Fruit fly (Drosophila melanogaster): ENCODE measurements around the gene CG34183.

The CG34183 gene

DNA sequence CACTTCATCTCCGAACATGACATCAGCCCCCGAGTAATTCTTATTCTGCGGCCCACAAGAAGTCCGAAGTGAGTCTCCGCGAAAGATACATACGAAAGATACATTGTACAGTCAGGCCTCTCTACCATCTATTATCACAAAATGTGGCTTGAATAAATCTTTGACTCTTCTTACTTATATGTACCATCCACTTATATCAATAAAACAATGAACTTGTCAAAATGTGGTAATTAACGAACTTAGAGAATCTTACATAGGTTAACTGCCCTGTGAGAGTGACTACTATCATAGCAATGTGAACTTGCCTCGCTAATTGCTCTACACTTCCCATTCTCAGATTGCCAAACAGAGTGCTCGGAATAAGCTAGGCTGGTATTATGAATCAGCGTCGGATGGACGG lies 16.1 kb upstream of the CG34183 start:
- TF ChIP-seq OdsH (GFP tag; optimal IDR thresholded peaks at IDR 0.05) (no peak), h (GFP tag; optimal IDR thresholded peaks at IDR 0.05) (no peak), HLH106 (tag; optimal IDR thresholded peaks at IDR 0.05) (no peak), psq (GFP tag; optimal IDR thresholded peaks at IDR 0.05) (no peak), CrebA (GFP tag; optimal IDR thresholded peaks at IDR 0.05; ENCODE audit: borderline replicate concordance) (no peak), dsf (GFP tag; optimal IDR thresholded peaks at IDR 0.05; ENCODE audit: borderline replicate concordance) (no peak), rgr (GFP tag; optimal IDR thresholded peaks at IDR 0.05) (no peak), tai (GFP tag; optimal IDR thresholded peaks at IDR 0.05) (no peak), pan (optimal IDR thresholded peaks at IDR 0.05) (no peak), Rel (GFP tag; optimal IDR thresholded peaks at IDR 0.05) (no peak), Rel (tag; optimal IDR thresholded peaks at IDR 0.05) (no peak), usp (GFP tag; optimal IDR thresholded peaks at IDR 0.05) (no peak), CG9705 (GFP tag; optimal IDR thresholded peaks at IDR 0.05) (no peak), dl (GFP tag; optimal IDR thresholded peaks at IDR 0.05; ENCODE audit: insufficient read depth in 1 of 2, partially characterized antibody in 2 of 2) (no peak)

DNA sequence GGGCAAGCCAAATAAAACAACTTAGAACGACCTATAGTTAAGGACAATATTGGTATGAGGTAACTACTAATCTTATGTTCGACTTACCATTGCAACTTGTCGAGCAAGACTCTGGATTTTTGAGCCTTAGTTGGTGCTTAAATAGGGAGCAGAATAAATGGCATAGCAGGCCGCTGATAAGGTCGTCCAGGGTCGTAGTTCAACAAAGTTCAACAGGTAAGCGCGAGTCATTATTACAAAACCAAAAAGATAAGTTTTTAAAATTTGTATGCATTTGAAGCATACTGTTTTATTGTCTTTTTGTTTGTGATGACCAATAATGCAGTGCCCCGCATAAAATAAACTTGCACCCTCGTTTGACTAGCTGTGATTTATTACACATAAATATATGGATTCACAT lies 12.5 kb upstream of the CG34183 start, which contains the start of gene Muc30E:
Gene Muc30E (minus strand): TSS at position 101 of the 400 bp plus-strand sequence.
- TF ChIP-seq ey (GFP tag; optimal IDR thresholded peaks at IDR 0.05): no peak
- no peak for TF ChIP-seq br (GFP tag; optimal IDR thresholded peaks at IDR 0.05)
- no peak for TF ChIP-seq Abd-B (GFP tag; optimal IDR thresholded peaks at IDR 0.05)

DNA sequence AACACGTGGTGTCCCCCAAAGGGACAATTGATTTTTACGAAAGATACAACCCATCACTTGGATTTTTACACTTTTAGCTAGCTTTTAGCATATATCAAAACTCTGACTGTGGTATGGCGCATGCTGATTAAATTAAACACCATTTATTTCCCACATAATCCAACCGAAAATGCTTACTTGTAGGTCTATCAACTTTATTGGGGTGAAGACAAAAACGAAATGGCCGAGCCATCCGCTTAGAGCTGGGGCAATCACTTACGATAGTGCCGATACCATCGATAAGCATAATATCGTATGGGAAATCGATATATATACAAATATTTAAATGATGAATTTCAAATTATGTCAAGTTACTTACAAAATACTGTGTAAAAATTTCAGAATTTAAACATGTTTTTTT lies 6.7 kb upstream of the CG34183 start, which contains the start of gene RpS2:
Gene RpS2 (minus strand): TSS at position 257 of the 400 bp plus-strand sequence.
- TF ChIP-seq dmrt93B (GFP tag; optimal IDR thresholded peaks at IDR 0.05) (no peak), tai (GFP tag; optimal IDR thresholded peaks at IDR 0.05) (no peak), N (GFP tag; optimal IDR thresholded peaks at IDR 0.05) (no peak), Rel (GFP tag; optimal IDR thresholded peaks at IDR 0.05) (no peak), Rel (tag; optimal IDR thresholded peaks at IDR 0.05) (peak; percentile 2), HLH106 (tag; optimal IDR thresholded peaks at IDR 0.05) (no peak), sv (GFP tag; optimal IDR thresholded peaks at IDR 0.05) (peak; percentile 19), jim (GFP tag; optimal IDR thresholded peaks at IDR 0.05) (no peak), Sp1 (GFP tag; optimal IDR thresholded peaks at IDR 0.05) (peak; percentile 62), CG32264 (GFP tag; optimal IDR thresholded peaks at IDR 0.05) (no peak), woc (GFP tag; optimal IDR thresholded peaks at IDR 0.05) (no peak), Hr78 (GFP tag; optimal IDR thresholded peaks at IDR 0.05) (no peak), Mio (GFP tag; optimal IDR thresholded peaks at IDR 0.05) (peak; percentile 8), CG9705 (GFP tag; optimal IDR thresholded peaks at IDR 0.05) (peak; percentile 25), CrebA (GFP tag; optimal IDR thresholded peaks at IDR 0.05; ENCODE audit: borderline replicate concordance) (no peak), br (GFP tag; optimal IDR thresholded peaks at IDR 0.05) (peak; percentile 51), OdsH (GFP tag; optimal IDR thresholded peaks at IDR 0.05) (peak; percentile 41), foxo (GFP tag; optimal IDR thresholded peaks at IDR 0.05) (peak in 1 of 2 experiments; percentile 40), usp (GFP tag; optimal IDR thresholded peaks at IDR 0.05) (no peak), Dfd (GFP tag; optimal IDR thresholded peaks at IDR 0.05) (no peak), brk (GFP tag; optimal IDR thresholded peaks at IDR 0.05) (peak; percentile 83), Hr83 (GFP tag; optimal IDR thresholded peaks at IDR 0.05; ENCODE audit: poor library complexity, severe bottlenecking) (peak; percentile 71), h (GFP tag; optimal IDR thresholded peaks at IDR 0.05) (peak; percentile 48), Dif (GFP tag; optimal IDR thresholded peaks at IDR 0.05; ENCODE audit: partially characterized antibody) (no peak), rgr (GFP tag; optimal IDR thresholded peaks at IDR 0.05) (peak; percentile 69), psq (GFP tag; optimal IDR thresholded peaks at IDR 0.05) (no peak), dsf (GFP tag; optimal IDR thresholded peaks at IDR 0.05; ENCODE audit: borderline replicate concordance) (peak; percentile 47), Hnf4 (GFP tag; optimal IDR thresholded peaks at IDR 0.05) (peak; percentile 79), Vsx2 (GFP tag; optimal IDR thresholded peaks at IDR 0.05; ENCODE audit: partially characterized antibody) (no peak), pan (optimal IDR thresholded peaks at IDR 0.05) (no peak), fru (GFP tag; optimal IDR thresholded peaks at IDR 0.05) (peak; percentile 32), GATAd (GFP tag; optimal IDR thresholded peaks at IDR 0.05) (no peak), Jra (GFP tag; optimal IDR thresholded peaks at IDR 0.05) (peak; percentile 47), Myc (optimal IDR thresholded peaks at IDR 0.05) (peak; percentile 53), dl (GFP tag; optimal IDR thresholded peaks at IDR 0.05; ENCODE audit: insufficient read depth in 1 of 2, partially characterized antibody in 2 of 2) (no peak), sage (GFP tag; optimal IDR thresholded peaks at IDR 0.05) (no peak), ey (GFP tag; optimal IDR thresholded peaks at IDR 0.05) (peak; percentile 9), Abd-B (GFP tag; optimal IDR thresholded peaks at IDR 0.05) (no peak), lola (GFP tag; optimal IDR thresholded peaks at IDR 0.05) (no peak)

Data from whole organism, wandering third instar larva.